Fruit fly (Drosophila melanogaster): ENCODE results near the gene Atxn7.
A peak's percentile ranks its signal among the peaks of the same experiment; 100 is the strongest.

The Atxn7 gene

dm6 chr2L:2361893-2362807 lies 13.5 kb upstream of the Atxn7 start (continued):
- TF ChIP-seq CG1792 (GFP tag; optimal IDR thresholded peaks at IDR 0.05) (no peak), onecut (GFP tag; IDR thresholded peaks at IDR 0.05) (no peak), D (optimal IDR thresholded peaks at IDR 0.05) (no peak), D (GFP tag; optimal IDR thresholded peaks at IDR 0.05) (peak; percentile 39), seq (GFP tag; IDR thresholded peaks at IDR 0.05) (no peak), al (GFP tag; IDR thresholded peaks at IDR 0.05) (no peak), zfh1 (GFP tag; IDR thresholded peaks at IDR 0.05) (no peak), chinmo (GFP tag; IDR thresholded peaks at IDR 0.05; ENCODE audit: partially characterized antibody) (0 out of 4 replicates have a peak, but pooled peaks have one; percentile 21), sens (GFP tag) (peak; percentile 53), CG7357 (GFP tag; IDR thresholded peaks at IDR 0.05) (no peak), CG4730 (GFP tag; IDR thresholded peaks at IDR 0.05) (no peak), Ssrp (tag; optimal IDR thresholded peaks at IDR 0.05) (no peak), hth (optimal IDR thresholded peaks at IDR 0.05) (no peak), grn (GFP tag; optimal IDR thresholded peaks at IDR 0.05) (peak; percentile 37), gem (tag; optimal IDR thresholded peaks at IDR 0.05) (no peak), CG14050 (GFP tag; IDR thresholded peaks at IDR 0.05) (no peak), CG17328 (GFP tag; IDR thresholded peaks at IDR 0.05) (peak; percentile 40; the same call in 1 of the 2 replicates), CG2712 (tag; optimal IDR thresholded peaks at IDR 0.05) (no peak), CG31441 (GFP tag; IDR thresholded peaks at IDR 0.05) (no peak), stwl (tag; optimal IDR thresholded peaks at IDR 0.05) (no peak), CG14710 (tag; optimal IDR thresholded peaks at IDR 0.05) (peak; percentile 12), CG13624 (GFP tag; optimal IDR thresholded peaks at IDR 0.05) (no peak)

DNA sequence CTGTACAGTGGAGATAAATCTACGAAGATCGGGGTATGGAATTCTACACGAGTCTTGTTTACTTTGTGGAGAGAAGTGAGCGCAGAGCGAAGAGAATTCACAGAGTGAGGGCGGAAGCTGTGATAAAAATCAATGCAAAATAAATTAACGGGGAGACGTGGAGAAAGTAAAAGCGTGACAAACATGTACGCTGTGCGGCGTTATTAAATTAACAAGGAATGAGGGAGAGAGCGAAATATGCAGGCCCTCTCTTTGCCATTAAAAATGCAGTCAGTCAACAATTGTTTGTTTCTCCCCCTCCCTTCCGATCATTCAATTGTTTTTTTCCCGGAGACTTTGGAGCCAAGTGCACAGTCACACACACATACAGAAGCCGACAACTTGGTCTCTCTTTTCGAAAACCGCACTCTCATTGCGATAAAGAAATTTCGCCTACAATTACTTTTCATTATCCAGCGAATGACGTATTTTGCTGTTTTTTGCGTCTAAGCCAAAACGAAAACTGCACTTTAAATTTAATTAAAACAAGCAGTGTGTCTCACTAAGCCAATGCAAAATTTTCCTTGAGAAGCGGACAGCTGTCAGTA lies 12.7 kb upstream of the Atxn7 start:
- TF ChIP-seq Deaf1 (tag; optimal IDR thresholded peaks at IDR 0.05) (no peak), tna (GFP tag; IDR thresholded peaks at IDR 0.05; ENCODE audit: partially characterized antibody) (peak; percentile 26; the same call in 1 of the 2 replicates), CG11456 (GFP tag; IDR thresholded peaks at IDR 0.05) (no peak), seq (GFP tag; IDR thresholded peaks at IDR 0.05) (0 out of 2 replicates have a peak, but pooled peaks have one; percentile 10), CG4360 (GFP tag; IDR thresholded peaks at IDR 0.05) (no peak), nom (GFP tag; optimal IDR thresholded peaks at IDR 0.05) (peak; percentile 91), crol (GFP tag; IDR thresholded peaks at IDR 0.05) (peak; percentile 38; the same call in 1 of the 2 replicates), Blimp-1 (GFP tag; optimal IDR thresholded peaks at IDR 0.05) (peak; percentile 27), Mad (GFP tag; optimal IDR thresholded peaks at IDR 0.05) (no peak), trh (GFP tag; optimal IDR thresholded peaks at IDR 0.05) (no peak), gcm (GFP tag; optimal IDR thresholded peaks at IDR 0.05) (peak; percentile 73), ci (GFP tag; IDR thresholded peaks at IDR 0.05) (0 out of 3 replicates have a peak, but pooled peaks have one; percentile 19), Med (GFP tag) (peak; percentile 1), CG7372 (GFP tag; IDR thresholded peaks at IDR 0.05) (no peak), Trl (optimal IDR thresholded peaks at IDR 0.05) (peak; percentile 25 to 41), Trl (GFP tag; optimal IDR thresholded peaks at IDR 0.05) (no peak), grau (tag; optimal IDR thresholded peaks at IDR 0.05) (peak; percentile 65)

All from whole organism, embryonic.